Fruit fly (Drosophila melanogaster) whole organism, embryonic: ENCODE data around the gene Rrp1.

Experiments used
- Asciz ChIP-seq: fragments of 200-800 bp; sonication (Bioruptor generic); optimal IDR thresholded peaks from 2 replicates; lab custom pipeline; 2017; ENCODE audit warnings: missing biosample characterization, mild to moderate bottlenecking, missing genetic modification characterization, missing genetic modification reagents
- CG1024 ChIP-seq: fragments of 200-800 bp; sonication (Bioruptor generic); IDR thresholded peaks from 2 replicates; pipeline ENCODE4 v1.3.6; 2022; ENCODE audit warnings: missing biosample characterization, missing genetic modification characterization
- CG12744 ChIP-seq: fragments of 200-800 bp; sonication (Bioruptor generic); optimal IDR thresholded peaks from 2 replicates; lab custom pipeline; 2016; ENCODE audit warnings: missing biosample characterization, missing genetic modification characterization
- CG13775 ChIP-seq: fragments of 200-800 bp; sonication (Bioruptor generic); optimal IDR thresholded peaks from 3 replicates; lab custom pipeline; 2017; ENCODE audit warnings: missing biosample characterization, mild to moderate bottlenecking, missing genetic modification characterization
- CG14441 ChIP-seq: fragments of 200-800 bp; sonication (Bioruptor generic); IDR thresholded peaks from 2 replicates; pipeline ENCODE4 v1.3.6; 2022; ENCODE audit warnings: missing biosample characterization, missing genetic modification characterization
- CG1529 ChIP-seq: fragments of 200-800 bp; sonication (Bioruptor generic); optimal IDR thresholded peaks from 3 replicates; lab custom pipeline; 2018; ENCODE audit warnings: missing biosample characterization, missing genetic modification characterization
- CG1647 ChIP-seq: fragments of 200-800 bp; sonication (Bioruptor generic); optimal IDR thresholded peaks from 3 replicates; lab custom pipeline; 2016; ENCODE audit warnings: missing biosample characterization, missing genetic modification characterization
- CG16779 ChIP-seq: fragments of 200-800 bp; sonication (Bioruptor generic); IDR thresholded peaks from 2 replicates; pipeline ENCODE4 v1.3.6; 2022; ENCODE audit warnings: missing biosample characterization, missing genetic modification characterization
- CG30403 ChIP-seq: fragments of 200-800 bp; sonication (Bioruptor generic); optimal IDR thresholded peaks from 3 replicates; lab custom pipeline; 2016; ENCODE audit warnings: missing biosample characterization, missing genetic modification characterization
- CG34422 ChIP-seq: fragments of 200-800 bp; sonication (Bioruptor generic); IDR thresholded peaks from 3 replicates; pipeline ENCODE4 v1.3.6; 2022; ENCODE audit warnings: missing biosample characterization, missing genetic modification characterization
- CG3726 ChIP-seq: fragments of 200-800 bp; sonication (Bioruptor generic); IDR thresholded peaks from 3 replicates; pipeline ENCODE4, ENCODE4 v1.3.6; 2022; ENCODE audit warnings: missing biosample characterization, missing genetic modification characterization
- CG42726 ChIP-seq: fragments of 200-800 bp; sonication (Bioruptor generic); IDR thresholded peaks from 2 replicates; pipeline ENCODE4 v1.3.6; 2022; ENCODE audit warnings: missing biosample characterization, missing genetic modification characterization; ENCODE audit not compliant: partially characterized antibody
- CG5180 ChIP-seq: fragments of 200-800 bp; sonication (Bioruptor generic); optimal IDR thresholded peaks from 3 replicates; lab custom pipeline; 2017; ENCODE audit warnings: missing biosample characterization, missing genetic modification characterization, mild to moderate bottlenecking, moderate library complexity, missing genetic modification reagents
- CG6854 ChIP-seq: fragments of 200-800 bp; sonication (Bioruptor generic); optimal IDR thresholded peaks from 3 replicates; lab custom pipeline; 2017; ENCODE audit warnings: missing biosample characterization, mild to moderate bottlenecking, missing genetic modification characterization
- CG7556 ChIP-seq: fragments of 200-800 bp; sonication (Bioruptor generic); optimal IDR thresholded peaks from 2 replicates; lab custom pipeline; 2017; ENCODE audit warnings: missing biosample characterization, mild to moderate bottlenecking, missing genetic modification characterization
- CG8359 ChIP-seq: fragments of 200-800 bp; sonication (Bioruptor generic); optimal IDR thresholded peaks from 2 replicates; lab custom pipeline; 2017; ENCODE audit warnings: missing biosample characterization, mild to moderate bottlenecking, missing genetic modification characterization, borderline replicate concordance
- CG8924 ChIP-seq: fragments of 200-800 bp; optimal IDR thresholded peaks from 3 replicates; lab custom pipeline; 2019; ENCODE audit warnings: missing biosample characterization, mild to moderate bottlenecking, missing genetic modification characterization, moderate library complexity
- CG9797 ChIP-seq: fragments of 200-800 bp; sonication (Bioruptor generic); optimal IDR thresholded peaks from 3 replicates; lab custom pipeline; 2018; ENCODE audit warnings: missing biosample characterization, mild to moderate bottlenecking, missing genetic modification characterization
- CG9876 ChIP-seq: fragments of 200-800 bp; sonication (Bioruptor generic); optimal IDR thresholded peaks from 2 replicates; lab custom pipeline; 2016; ENCODE audit warnings: missing biosample characterization, missing genetic modification characterization
- D ChIP-seq, 2 experiments: fragments of 200-800 bp in 1 of 2; fragments of >200 bp in 1 of 2; sonication (Bioruptor generic) in 1 of 2; optimal IDR thresholded peaks; 2 replicates in 1 of 2; 3 replicates in 1 of 2; lab custom pipeline; 2017; ENCODE audit warnings: mild to moderate bottlenecking in 1 of 2, missing biosample characterization in 1 of 2, missing genetic modification characterization in 1 of 2, missing genetic modification reagents in 1 of 2
- Dad ChIP-seq: fragments of 200-800 bp; sonication (Bioruptor generic); optimal IDR thresholded peaks from 3 replicates; lab custom pipeline; 2016; ENCODE audit warnings: missing biosample characterization, missing genetic modification characterization
- Ets97D ChIP-seq: fragments of 200-800 bp; sonication (Bioruptor generic); optimal IDR thresholded peaks from 3 replicates; lab custom pipeline; 2016; ENCODE audit warnings: missing biosample characterization, missing genetic modification characterization
- GATAe ChIP-seq: fragments of 200-800 bp; sonication (Bioruptor generic); conservative IDR thresholded peaks from 2 replicates; pipeline ENCODE4 v1.3.6; 2022; ENCODE audit warnings: missing biosample characterization, missing genetic modification characterization
- H2.0 ChIP-seq: fragments of 200-800 bp; sonication (Bioruptor generic); IDR thresholded peaks from 2 replicates; pipeline ENCODE4 v1.3.6; 2022; ENCODE audit warnings: missing biosample characterization, missing genetic modification characterization
- Hey ChIP-seq: fragments of 200-800 bp; sonication (Bioruptor generic); optimal IDR thresholded peaks from 3 replicates; lab custom pipeline; 2018; ENCODE audit warnings: missing biosample characterization, mild to moderate bottlenecking, missing genetic modification characterization
- HmgD ChIP-seq: fragments of 200-800 bp; sonication (Bioruptor generic); optimal IDR thresholded peaks from 3 replicates; lab custom pipeline; 2016; ENCODE audit warnings: missing biosample characterization, missing genetic modification characterization
- Hr3 ChIP-seq: fragments of 200-800 bp; sonication (Bioruptor generic); optimal IDR thresholded peaks from 3 replicates; lab custom pipeline; 2016; ENCODE audit warnings: missing biosample characterization, missing genetic modification characterization
- Mrtf ChIP-seq: fragments of 200-800 bp; sonication (Bioruptor generic); IDR thresholded peaks from 3 replicates; pipeline ENCODE4 v1.3.6; 2022; ENCODE audit warnings: missing biosample characterization, missing genetic modification characterization
- Opbp ChIP-seq: fragments of 200-800 bp; sonication (Bioruptor generic); IDR thresholded peaks from 3 replicates; pipeline ENCODE4 v1.3.6; 2022; ENCODE audit warnings: missing biosample characterization, missing genetic modification characterization; ENCODE audit not compliant: partially characterized antibody
- Sin3A ChIP-seq: fragments of >200 bp; optimal IDR thresholded peaks from 2 replicates; lab custom pipeline; 2018
- Sry-δ ChIP-seq: fragments of 200-800 bp; sonication (Bioruptor generic); optimal IDR thresholded peaks from 2 replicates; lab custom pipeline; 2016; ENCODE audit warnings: missing biosample characterization, missing genetic modification characterization
- Usf ChIP-seq: fragments of 200-800 bp; sonication (Bioruptor generic); optimal IDR thresholded peaks from 2 replicates; lab custom pipeline; 2017; ENCODE audit warnings: missing genotype, missing biosample characterization, missing genetic modification characterization
- ab ChIP-seq: fragments of 200-800 bp; sonication (Bioruptor generic); optimal IDR thresholded peaks from 2 replicates; lab custom pipeline; 2016; ENCODE audit warnings: missing biosample characterization, missing genetic modification characterization
- ap ChIP-seq: fragments of 200-800 bp; sonication (Bioruptor generic); IDR thresholded peaks from 2 replicates; pipeline ENCODE4 v1.3.6; 2022; ENCODE audit warnings: missing biosample characterization, missing genetic modification characterization
- croc ChIP-seq: fragments of 200-800 bp; sonication (Bioruptor generic); conservative IDR thresholded peaks from 3 replicates; pipeline ENCODE4 v1.3.6; 2022; ENCODE audit warnings: missing biosample characterization, missing genetic modification characterization
- dimm ChIP-seq: fragments of 200-800 bp; sonication (Bioruptor generic); IDR thresholded peaks from 2 replicates; pipeline ENCODE4 v1.3.6; 2022; ENCODE audit warnings: missing biosample characterization, missing genetic modification characterization
- dmrt99B ChIP-seq: fragments of 200-800 bp; sonication (Bioruptor generic); optimal IDR thresholded peaks from 2 replicates; lab custom pipeline; 2018; ENCODE audit warnings: missing biosample characterization, mild to moderate bottlenecking, missing genetic modification characterization, moderate library complexity
- dpn ChIP-seq, 2 experiments: fragments of 200-800 bp; sonication (Bioruptor generic); optimal IDR thresholded peaks; 3 replicates each; lab custom pipeline; 2016; ENCODE audit warnings: missing biosample characterization in 2 of 2, missing genetic modification characterization in 2 of 2
- en ChIP-seq: fragments of 200-800 bp; sonication (Bioruptor generic); optimal IDR thresholded peaks from 2 replicates; lab custom pipeline; 2016; ENCODE audit warnings: missing biosample characterization, missing genetic modification characterization
- eyg ChIP-seq: fragments of 200-800 bp; sonication (Bioruptor generic); optimal IDR thresholded peaks from 3 replicates; lab custom pipeline; 2016; ENCODE audit warnings: missing biosample characterization, missing genetic modification characterization
- fd96Cb ChIP-seq: fragments of 200-800 bp; sonication (Bioruptor generic); optimal IDR thresholded peaks from 2 replicates; lab custom pipeline; 2018; ENCODE audit warnings: missing biosample characterization, mild to moderate bottlenecking, missing genetic modification characterization, moderate library complexity
- fu2 ChIP-seq: fragments of 200-800 bp; sonication (Bioruptor generic); optimal IDR thresholded peaks from 2 replicates; lab custom pipeline; 2016; ENCODE audit warnings: missing biosample characterization, missing genetic modification characterization
- grau ChIP-seq: fragments of 200-800 bp; optimal IDR thresholded peaks from 3 replicates; lab custom pipeline; 2019; ENCODE audit warnings: missing biosample characterization, mild to moderate bottlenecking, missing genetic modification characterization, moderate library complexity
- gro ChIP-seq: fragments of 200-800 bp; sonication (Bioruptor generic); optimal IDR thresholded peaks from 2 replicates; lab custom pipeline; 2016; ENCODE audit warnings: missing biosample characterization, missing genetic modification characterization
- kay ChIP-seq: fragments of 200-800 bp; sonication (Bioruptor generic); optimal IDR thresholded peaks from 2 replicates; lab custom pipeline; 2016; ENCODE audit warnings: missing biosample characterization, missing genetic modification characterization
- pan ChIP-seq, 4 experiments: fragments of >200 bp in 3 of 4; fragments of 200-800 bp in 1 of 4; sonication (Bioruptor generic) in 1 of 4; optimal IDR thresholded peaks in 3 of 4; IDR thresholded peaks in 1 of 4; 2 replicates each; pipeline versions ENCODE4 v1.3.6 to Lab custom; 2017 to 2022; ENCODE audit warnings: missing biosample characterization in 2 of 4, missing genetic modification characterization in 2 of 4, mixed read lengths in 1 of 4
- pfk ChIP-seq: fragments of 200-800 bp; sonication (Bioruptor generic); optimal IDR thresholded peaks from 2 replicates; lab custom pipeline; 2018; ENCODE audit warnings: missing biosample characterization, mild to moderate bottlenecking, missing genetic modification characterization, moderate library complexity
- tin ChIP-seq: fragments of 200-800 bp; sonication (Bioruptor generic); optimal IDR thresholded peaks from 3 replicates; lab custom pipeline; 2016; ENCODE audit warnings: missing biosample characterization, missing genetic modification characterization
- tio ChIP-seq: fragments of 200-800 bp; sonication (Bioruptor generic); optimal IDR thresholded peaks from 2 replicates; lab custom pipeline; 2017; ENCODE audit warnings: missing biosample characterization, missing genetic modification characterization, inconsistent platforms
- trh ChIP-seq: fragments of 200-800 bp; sonication (Bioruptor generic); optimal IDR thresholded peaks from 2 replicates; lab custom pipeline; 2016; ENCODE audit warnings: missing biosample characterization, missing genetic modification characterization
- zfh2 ChIP-seq: fragments of 200-800 bp; sonication (Bioruptor generic); optimal IDR thresholded peaks from 2 replicates; lab custom pipeline; 2016; ENCODE audit warnings: missing biosample characterization, missing genetic modification characterization

Gene Rrp1

dm6 chr2L:3003399-3003798, 31.1 kb upstream of the Rrp1 start (continued):
- no peak for TF ChIP-seq pfk
- no peak for TF ChIP-seq ap (GFP tag; lab: Robert Waterston, UW)
- no peak for TF ChIP-seq Sry-δ (GFP tag; lab: Kevin White, UChicago)
- TF ChIP-seq CG3726 (GFP tag; lab: Robert Waterston, UW) = no peak
- TF ChIP-seq dimm (GFP tag; lab: Robert Waterston, UW) = no peak
- TF ChIP-seq Mrtf = no peak
- TF ChIP-seq GATAe (GFP tag; lab: Robert Waterston, UW) = no peak
- TF ChIP-seq tio (GFP tag; lab: Kevin White, UChicago) = no peak
- peak; percentile 65 for TF ChIP-seq fd96Cb
- TF ChIP-seq CG5180 (GFP tag; lab: Kevin White, UChicago) = peak; percentile 47
- TF ChIP-seq dmrt99B = peak; percentile 86
- TF ChIP-seq fu2 (GFP tag; lab: Kevin White, UChicago) = no peak
- no peak for TF ChIP-seq CG12744 (GFP tag; lab: Kevin White, UChicago)
- TF ChIP-seq pan (optimal IDR thresholded peaks at IDR 0.05; lab: Kevin White, UChicago) = no peak
- peak in 1 of 2 experiments; percentile 50 for TF ChIP-seq pan (GFP tag; optimal IDR thresholded peaks at IDR 0.05 in 1 of 2, IDR thresholded peaks at IDR 0.05 in 1 of 2)
- no peak for TF ChIP-seq Sin3A
- TF ChIP-seq Hey (tag; lab: Kevin White, UChicago) = no peak
- TF ChIP-seq CG1024 (GFP tag; lab: Robert Waterston, UW) = no peak
- TF ChIP-seq Opbp = no peak
- no peak for TF ChIP-seq eyg (GFP tag; lab: Kevin White, UChicago)
- TF ChIP-seq Ets97D (GFP tag; lab: Kevin White, UChicago) = no peak
- peak; percentile 69 for TF ChIP-seq CG1529
- TF ChIP-seq CG16779 = no peak
- no peak for TF ChIP-seq HmgD (GFP tag; lab: Kevin White, UChicago)
- no peak for TF ChIP-seq gro (GFP tag; lab: Kevin White, UChicago)
- no peak for TF ChIP-seq kay (GFP tag; lab: Kevin White, UChicago)
- TF ChIP-seq tin = peak; percentile 16
- TF ChIP-seq dpn (GFP tag; optimal IDR thresholded peaks at IDR 0.05; lab: Kevin White, UChicago) = peak in 1 of 2 experiments; percentile 41
- TF ChIP-seq croc (GFP tag; lab: Robert Waterston, UW) = no peak
- no peak for TF ChIP-seq trh (GFP tag; lab: Kevin White, UChicago)
- TF ChIP-seq CG6854 = no peak
- TF ChIP-seq CG42726 (GFP tag; lab: Robert Waterston, UW) = no peak
- TF ChIP-seq CG9876 = no peak
- TF ChIP-seq CG8924 = peak; percentile 65
- peak; percentile 88 for TF ChIP-seq Asciz (GFP tag; lab: Kevin White, UChicago)
- no peak for TF ChIP-seq Hr3 (GFP tag; lab: Kevin White, UChicago)
- no peak for TF ChIP-seq D (optimal IDR thresholded peaks at IDR 0.05; lab: Kevin White, UChicago)
- TF ChIP-seq D (GFP tag; optimal IDR thresholded peaks at IDR 0.05; lab: Kevin White, UChicago) = peak; percentile 57
- no peak for TF ChIP-seq CG9797
- TF ChIP-seq Usf (GFP tag; lab: Kevin White, UChicago) = no peak
- TF ChIP-seq grau = peak; percentile 57
- TF ChIP-seq H2.0 (GFP tag; lab: Robert Waterston, UW) = 0 out of 2 replicates have a peak, but pooled peaks have one; percentile 25
- peak; percentile 41 for TF ChIP-seq CG7556 (GFP tag; lab: Kevin White, UChicago)
- TF ChIP-seq en = no peak
- no peak for TF ChIP-seq CG14441 (GFP tag; lab: Robert Waterston, UW)
- no peak for TF ChIP-seq Dad (GFP tag; lab: Kevin White, UChicago)
- TF ChIP-seq CG13775 (GFP tag; lab: Kevin White, UChicago) = no peak
- TF ChIP-seq CG8359 (GFP tag; lab: Kevin White, UChicago) = no peak
- no peak for TF ChIP-seq CG34422 (GFP tag; lab: Robert Waterston, UW)
- peak; percentile 24 for TF ChIP-seq CG30403 (GFP tag; lab: Kevin White, UChicago)
- TF ChIP-seq CG1647 (GFP tag; lab: Kevin White, UChicago) = no peak
- no peak for TF ChIP-seq ab (GFP tag; lab: Kevin White, UChicago)
- no peak for TF ChIP-seq zfh2
